Fruit fly (Drosophila melanogaster): ENCODE data around the gene CG31810.

CG31810 gene

DNA sequence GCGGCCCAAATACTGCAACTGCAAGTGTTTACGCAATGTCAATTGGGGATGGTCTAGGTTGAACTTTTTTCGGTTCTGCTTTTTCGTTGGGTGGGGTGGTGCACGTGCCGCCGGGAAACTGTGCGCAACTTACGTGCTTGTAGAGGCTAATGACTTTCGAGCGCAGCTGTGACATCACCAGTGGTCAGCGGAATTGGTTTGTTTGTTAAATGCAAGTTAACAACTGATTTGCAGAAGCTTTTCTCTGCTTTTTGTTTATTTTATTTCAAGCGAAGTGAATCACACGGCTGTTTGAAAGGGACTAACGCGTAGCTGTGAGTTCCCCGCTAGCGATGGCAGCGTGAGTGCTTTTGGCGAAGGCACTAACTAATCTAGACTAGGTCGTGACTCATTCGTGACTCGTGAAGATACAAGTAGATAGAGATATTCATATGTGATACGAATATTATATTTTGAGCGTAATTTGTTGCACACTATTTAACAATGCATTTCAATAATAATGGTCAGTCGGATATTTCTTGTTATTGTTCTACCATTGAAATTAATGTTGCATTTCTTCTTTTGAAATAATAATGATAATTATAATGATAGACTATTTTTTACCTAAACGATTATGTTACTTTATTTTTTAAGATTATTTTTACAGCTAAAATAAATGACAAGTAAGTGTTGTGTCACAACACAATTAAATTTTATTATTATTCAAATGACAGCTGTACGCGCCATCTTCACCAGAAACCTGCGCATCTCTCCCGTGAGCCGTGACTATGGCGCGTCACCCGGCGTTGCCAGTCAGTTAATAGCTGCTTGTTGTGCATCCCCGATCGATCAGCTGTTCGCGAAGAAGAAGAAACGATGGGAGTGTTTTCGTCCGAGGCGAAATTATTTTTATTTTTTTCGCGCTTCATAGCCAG, 35.7 kb upstream of the CG31810 start, which contains the start of the genes osi and tweek:
TSS of gene osi (minus strand) at position 307 of the 914 bp plus-strand sequence.
TSS of gene tweek (plus strand) at position 831 of the 914 bp plus-strand sequence.
- peak; percentile 32 for TF ChIP-seq pnt (GFP tag; optimal IDR thresholded peaks at IDR 0.05)
- TF ChIP-seq gsb (GFP tag; IDR thresholded peaks at IDR 0.05), result no peak
- TF ChIP-seq CG15514 (GFP tag; optimal IDR thresholded peaks at IDR 0.05), result peak; percentile 64
- peak; percentile 44; the same call in 1 of the 2 replicates for TF ChIP-seq GATAe (GFP tag; conservative IDR thresholded peaks at IDR 0.05)
- no peak for TF ChIP-seq chm (GFP tag; IDR thresholded peaks at IDR 0.05)
- TF ChIP-seq fd102C (GFP tag; optimal IDR thresholded peaks at IDR 0.05), result no peak
- TF ChIP-seq Awh (GFP tag; IDR thresholded peaks at IDR 0.05), result no peak
- TF ChIP-seq CG2120 (GFP tag; optimal IDR thresholded peaks at IDR 0.05), result peak; percentile 83
- peak; percentile 40 for TF ChIP-seq Dref (GFP tag; IDR thresholded peaks at IDR 0.05)
- peak; percentile 63 for TF ChIP-seq mam (GFP tag; optimal IDR thresholded peaks at IDR 0.05)
- TF ChIP-seq gem (tag; optimal IDR thresholded peaks at IDR 0.05), result peak; percentile 83
- TF ChIP-seq Dip2 (GFP tag; IDR thresholded peaks at IDR 0.05), result no peak
- no peak for TF ChIP-seq CTCF (GFP tag; optimal IDR thresholded peaks at IDR 0.05)
- TF ChIP-seq CG10431 (GFP tag; optimal IDR thresholded peaks at IDR 0.05), result no peak
- no peak for TF ChIP-seq CG4730 (GFP tag; IDR thresholded peaks at IDR 0.05)
- TF ChIP-seq CG8359 (GFP tag; optimal IDR thresholded peaks at IDR 0.05; ENCODE audit: borderline replicate concordance), result no peak
- TF ChIP-seq dysf (GFP tag; IDR thresholded peaks at IDR 0.05), result peak; percentile 52; the same call in 1 of the 3 replicates
- TF ChIP-seq CG32772 (GFP tag; IDR thresholded peaks at IDR 0.05), result no peak
- no peak for TF ChIP-seq CG31224 (GFP tag; IDR thresholded peaks at IDR 0.05)
- TF ChIP-seq CG14441 (GFP tag; IDR thresholded peaks at IDR 0.05), result peak; percentile 30; the same call in 1 of the 2 replicates
- peak; percentile 48 for TF ChIP-seq NC2β (GFP tag; optimal IDR thresholded peaks at IDR 0.05)
- no peak; the same call in 1 of the 3 replicates for TF ChIP-seq mld (GFP tag; IDR thresholded peaks at IDR 0.05; ENCODE audit: partially characterized antibody)
- no peak for TF ChIP-seq Dfd (GFP tag; optimal IDR thresholded peaks at IDR 0.05)
- no peak for TF ChIP-seq D19A (tag; optimal IDR thresholded peaks at IDR 0.05)
- TF ChIP-seq ash1 (GFP tag; optimal IDR thresholded peaks at IDR 0.05), result no peak
- TF ChIP-seq crc (GFP tag; optimal IDR thresholded peaks at IDR 0.05), result peak; percentile 21
- TF ChIP-seq CG1602 (GFP tag; optimal IDR thresholded peaks at IDR 0.05), result peak; percentile 70
- TF ChIP-seq croc (GFP tag; conservative IDR thresholded peaks at IDR 0.05), result no peak; the same call in 2 of the 3 replicates
- TF ChIP-seq Stat92E (GFP tag; optimal IDR thresholded peaks at IDR 0.05), result no peak
- peak; percentile 10 for TF ChIP-seq Dad (GFP tag; optimal IDR thresholded peaks at IDR 0.05)
- TF ChIP-seq ssp (GFP tag; IDR thresholded peaks at IDR 0.05), result peak; percentile 40
- no peak for TF ChIP-seq CG7839 (tag; optimal IDR thresholded peaks at IDR 0.05)
- TF ChIP-seq CG1603 (tag; optimal IDR thresholded peaks at IDR 0.05), result peak; percentile 46
- no peak for TF ChIP-seq CG17802 (tag; optimal IDR thresholded peaks at IDR 0.05)
- TF ChIP-seq dan (GFP tag; IDR thresholded peaks at IDR 0.05), result no peak
- no peak for TF ChIP-seq Trl (optimal IDR thresholded peaks at IDR 0.05)
- TF ChIP-seq Trl (GFP tag; optimal IDR thresholded peaks at IDR 0.05), result peak; percentile 29
- peak; percentile 5 for TF ChIP-seq CG4617 (GFP tag; optimal IDR thresholded peaks at IDR 0.05; ENCODE audit: borderline replicate concordance)
- TF ChIP-seq pfk (GFP tag; optimal IDR thresholded peaks at IDR 0.05), result no peak
- TF ChIP-seq ac (GFP tag; optimal IDR thresholded peaks at IDR 0.05), result no peak
- TF ChIP-seq CG33557 (GFP tag; optimal IDR thresholded peaks at IDR 0.05), result peak; percentile 26
- peak; percentile 40; the same call in 1 of the 2 replicates for TF ChIP-seq CG2129 (GFP tag; IDR thresholded peaks at IDR 0.05; ENCODE audit: partially characterized antibody)
- no peak for TF ChIP-seq ERR (GFP tag; optimal IDR thresholded peaks at IDR 0.05)
- TF ChIP-seq bcd (GFP tag; optimal IDR thresholded peaks at IDR 0.05), result peak; percentile 57
- no peak for TF ChIP-seq CG10274 (GFP tag; optimal IDR thresholded peaks at IDR 0.05)
- no peak for TF ChIP-seq cas (GFP tag; IDR thresholded peaks at IDR 0.05)
- TF ChIP-seq Sry-β (GFP tag; optimal IDR thresholded peaks at IDR 0.05), result peak; percentile 69
- no peak for TF ChIP-seq nau (GFP tag; optimal IDR thresholded peaks at IDR 0.05)
- no peak for TF ChIP-seq Hr39 (optimal IDR thresholded peaks at IDR 0.05)
- peak; percentile 46; the same call in 1 of the 3 replicates for TF ChIP-seq tgo (GFP tag; IDR thresholded peaks at IDR 0.05)
